Comparison of ENCODE assay signal across 4 fruit fly cellular contexts in genomic region chr2L:10277362-10277761, dm6.
TF ChIP-seq lines count a peak whose summit lies in the region.

No protein-coding gene starts in this region.

- TF ChIP-seq CTCF in whole organism, embryonic (GFP tag; optimal IDR thresholded peaks at IDR 0.05; lab: Kevin White, UChicago) = no peak

TF ChIP-seq in whole organism, adult, 20 proteins besides CTCF, POLR2A, EP300 and RAD21:
- no peak for TF ChIP-seq toe (GFP tag; optimal IDR thresholded peaks at IDR 0.05; lab: Kevin White, UChicago)
- peak; percentile 34 for TF ChIP-seq bab1 (GFP tag; optimal IDR thresholded peaks at IDR 0.05; lab: Kevin White, UChicago)
- no peak for TF ChIP-seq cnc (optimal IDR thresholded peaks at IDR 0.05; lab: Kevin White, UChicago)
- peak; percentile 71 for TF ChIP-seq kay (GFP tag; lab: Kevin White, UChicago; ENCODE audit: borderline replicate concordance)
- peak; percentile 3 for TF ChIP-seq CG7101 (tag; optimal IDR thresholded peaks at IDR 0.05; lab: Kevin White, UChicago)
- TF ChIP-seq Crg-1 (GFP tag; optimal IDR thresholded peaks at IDR 0.05; lab: Kevin White, UChicago) = no peak
- peak; percentile 41 for TF ChIP-seq CG1620 (GFP tag; optimal IDR thresholded peaks at IDR 0.05; lab: Kevin White, UChicago)
TF ChIP-seq in whole organism, adult: peak in this region for 4.

TF ChIP-seq in whole organism, embryonic, 481 proteins besides CTCF, POLR2A, EP300 and RAD21 (continues in another document):
- TF ChIP-seq wor (GFP tag; IDR thresholded peaks at IDR 0.05; lab: Robert Waterston, UW) = no peak
- TF ChIP-seq CG34224 (GFP tag; IDR thresholded peaks at IDR 0.05; lab: Robert Waterston, UW; ENCODE audit: partially characterized antibody) = peak; percentile 86
- TF ChIP-seq nerfin-2 (GFP tag; IDR thresholded peaks at IDR 0.05; lab: Robert Waterston, UW; ENCODE audit: partially characterized antibody) = peak; percentile 78
- peak; percentile 89 for TF ChIP-seq Scr (GFP tag; IDR thresholded peaks at IDR 0.05; lab: Robert Waterston, UW; ENCODE audit: partially characterized antibody)
- TF ChIP-seq CG13424 (tag; optimal IDR thresholded peaks at IDR 0.05; lab: Kevin White, UChicago) = peak; percentile 7
- TF ChIP-seq HmgZ (tag; optimal IDR thresholded peaks at IDR 0.05; lab: Kevin White, UChicago) = peak; percentile 7
- TF ChIP-seq CG12299 (tag; optimal IDR thresholded peaks at IDR 0.05; lab: Kevin White, UChicago) = peak; percentile 38
- TF ChIP-seq CG10267 (tag; optimal IDR thresholded peaks at IDR 0.05; lab: Kevin White, UChicago) = peak; percentile 17
- TF ChIP-seq CG7357 (GFP tag; IDR thresholded peaks at IDR 0.05; lab: Robert Waterston, UW) = peak; percentile 93
- TF ChIP-seq CG3281 (GFP tag; optimal IDR thresholded peaks at IDR 0.05; lab: Kevin White, UChicago) = no peak
- TF ChIP-seq pzg (GFP tag; optimal IDR thresholded peaks at IDR 0.05; lab: Kevin White, UChicago) = peak; percentile 75
- TF ChIP-seq HLH4C (GFP tag; IDR thresholded peaks at IDR 0.05; lab: Robert Waterston, UW; ENCODE audit: partially characterized antibody) = peak; percentile 87
- peak; percentile 85 for TF ChIP-seq CG14860 (GFP tag; IDR thresholded peaks at IDR 0.05; lab: Robert Waterston, UW; ENCODE audit: partially characterized antibody)
- peak; percentile 93 for TF ChIP-seq inv (GFP tag; IDR thresholded peaks at IDR 0.05; lab: Robert Waterston, UW; ENCODE audit: partially characterized antibody)
- no peak for TF ChIP-seq Six4 (GFP tag; optimal IDR thresholded peaks at IDR 0.05; lab: Kevin White, UChicago)
- TF ChIP-seq Opbp (GFP tag; IDR thresholded peaks at IDR 0.05; lab: Robert Waterston, UW; ENCODE audit: partially characterized antibody) = peak; percentile 96
- no peak for TF ChIP-seq CG9727 (GFP tag; optimal IDR thresholded peaks at IDR 0.05; lab: Kevin White, UChicago)
- TF ChIP-seq yki (optimal IDR thresholded peaks at IDR 0.05; lab: Kevin White, UChicago) = no peak
- TF ChIP-seq CG1647 (GFP tag; optimal IDR thresholded peaks at IDR 0.05; lab: Kevin White, UChicago) = no peak
- peak; percentile 81 for TF ChIP-seq Dll (GFP tag; IDR thresholded peaks at IDR 0.05; lab: Robert Waterston, UW; ENCODE audit: partially characterized antibody)
- TF ChIP-seq crc (GFP tag; optimal IDR thresholded peaks at IDR 0.05; lab: Kevin White, UChicago) = no peak
- TF ChIP-seq B-H2 (GFP tag; optimal IDR thresholded peaks at IDR 0.05; lab: Kevin White, UChicago) = peak; percentile 9
- TF ChIP-seq Usf (GFP tag; optimal IDR thresholded peaks at IDR 0.05; lab: Kevin White, UChicago) = no peak
- peak; percentile 84 for TF ChIP-seq CG7963 (GFP tag; IDR thresholded peaks at IDR 0.05; lab: Robert Waterston, UW; ENCODE audit: partially characterized antibody)
- TF ChIP-seq CG18764 (GFP tag; optimal IDR thresholded peaks at IDR 0.05; lab: Kevin White, UChicago) = no peak
- no peak for TF ChIP-seq Mes4 (GFP tag; optimal IDR thresholded peaks at IDR 0.05; lab: Kevin White, UChicago)

TF ChIP-seq in whole organism, prepupa, 60 proteins besides CTCF, POLR2A, EP300 and RAD21:
- TF ChIP-seq fkh (GFP tag; optimal IDR thresholded peaks at IDR 0.05; lab: Kevin White, UChicago) = peak; percentile 84
- TF ChIP-seq topi (GFP tag; optimal IDR thresholded peaks at IDR 0.05; lab: Kevin White, UChicago) = no peak

TF ChIP-seq in whole organism, wandering third instar larva, 38 proteins besides CTCF, POLR2A, EP300 and RAD21:
- no peak for TF ChIP-seq sage (GFP tag; optimal IDR thresholded peaks at IDR 0.05; lab: Kevin White, UChicago)
- TF ChIP-seq dmrt93B (GFP tag; optimal IDR thresholded peaks at IDR 0.05; lab: Kevin White, UChicago) = no peak
- TF ChIP-seq woc (GFP tag; optimal IDR thresholded peaks at IDR 0.05; lab: Kevin White, UChicago) = peak; percentile 27
- TF ChIP-seq brk (GFP tag; optimal IDR thresholded peaks at IDR 0.05; lab: Kevin White, UChicago) = peak; percentile 12
- no peak for TF ChIP-seq Mio (GFP tag; optimal IDR thresholded peaks at IDR 0.05; lab: Kevin White, UChicago)
- TF ChIP-seq jim (GFP tag; optimal IDR thresholded peaks at IDR 0.05; lab: Kevin White, UChicago) = no peak
- TF ChIP-seq rgr (GFP tag; optimal IDR thresholded peaks at IDR 0.05; lab: Kevin White, UChicago) = no peak
- TF ChIP-seq Hr83 (GFP tag; optimal IDR thresholded peaks at IDR 0.05; lab: Kevin White, UChicago; ENCODE audit: poor library complexity, severe bottlenecking) = peak; percentile 74
- TF ChIP-seq pan (optimal IDR thresholded peaks at IDR 0.05; lab: Kevin White, UChicago) = no peak
- no peak for TF ChIP-seq usp (GFP tag; optimal IDR thresholded peaks at IDR 0.05; lab: Kevin White, UChicago)
- no peak for TF ChIP-seq Myc (optimal IDR thresholded peaks at IDR 0.05; lab: Kevin White, UChicago)
- TF ChIP-seq Hnf4 (GFP tag; optimal IDR thresholded peaks at IDR 0.05; lab: Kevin White, UChicago) = no peak
